Fruit fly (Drosophila melanogaster): ENCODE results near the gene CG17896.
A peak's percentile ranks its signal among the peaks of the same experiment; 100 is the strongest.

Gene CG17896

DNA sequence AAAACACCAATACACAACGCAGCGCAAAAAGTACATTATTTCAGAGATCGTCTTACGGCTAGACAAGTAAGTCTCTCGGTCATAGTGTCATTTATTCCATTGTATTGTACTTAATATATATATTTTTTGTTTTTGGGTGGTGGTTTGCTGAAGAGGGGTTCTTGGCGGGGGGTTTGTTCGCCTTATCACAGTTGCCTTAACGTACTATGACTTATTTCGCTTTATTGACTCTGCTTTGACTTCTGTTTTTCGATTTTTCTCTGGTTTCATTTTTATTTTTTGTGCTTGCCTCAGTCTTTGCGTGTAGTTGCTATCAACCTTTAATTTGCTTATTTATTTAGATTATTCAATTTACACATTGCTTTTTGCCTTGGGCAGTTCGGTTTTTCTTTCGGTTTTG is 17.2 kb upstream of the CG17896 start:
- TF ChIP-seq psq (GFP tag; optimal IDR thresholded peaks at IDR 0.05): peak; percentile 16
- TF ChIP-seq sv (GFP tag; optimal IDR thresholded peaks at IDR 0.05): no peak
- TF ChIP-seq Hnf4 (GFP tag; optimal IDR thresholded peaks at IDR 0.05): peak; percentile 39
- no peak for TF ChIP-seq dsf (GFP tag; optimal IDR thresholded peaks at IDR 0.05; ENCODE audit: borderline replicate concordance)
- TF ChIP-seq br (GFP tag; optimal IDR thresholded peaks at IDR 0.05): peak; percentile 29
- no peak for TF ChIP-seq Jra (GFP tag; optimal IDR thresholded peaks at IDR 0.05)
- TF ChIP-seq Rel (GFP tag; optimal IDR thresholded peaks at IDR 0.05): no peak
- peak; percentile 54 for TF ChIP-seq Rel (tag; optimal IDR thresholded peaks at IDR 0.05)
- TF ChIP-seq Myc (optimal IDR thresholded peaks at IDR 0.05): no peak

DNA sequence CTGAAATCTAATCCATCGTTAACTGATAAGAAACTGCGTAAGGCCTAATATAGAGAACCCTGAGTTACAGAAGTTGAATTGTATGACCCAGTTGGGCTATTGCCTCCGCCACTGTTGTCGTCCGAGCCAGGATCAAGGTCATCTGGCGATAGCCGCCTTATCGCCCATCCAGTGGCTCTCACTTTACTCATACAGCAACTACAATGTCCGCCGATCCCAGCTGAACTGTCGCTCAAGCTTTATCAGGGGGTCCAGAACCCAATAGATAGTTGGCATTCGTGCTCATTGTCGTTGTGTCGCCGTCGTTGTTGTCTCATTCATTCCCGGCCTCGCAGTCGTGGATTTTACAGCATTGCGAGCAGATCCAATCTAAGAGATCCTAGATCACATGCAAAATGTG is 15.8 kb upstream of the CG17896 start, which contains the start of gene arg:
arg (plus strand) TSS at position 319 of the 400 bp plus-strand sequence.
- TF ChIP-seq pan (optimal IDR thresholded peaks at IDR 0.05) (no peak), sv (GFP tag; optimal IDR thresholded peaks at IDR 0.05) (no peak), h (GFP tag; optimal IDR thresholded peaks at IDR 0.05) (no peak), Dfd (GFP tag; optimal IDR thresholded peaks at IDR 0.05) (no peak), dl (GFP tag; optimal IDR thresholded peaks at IDR 0.05; ENCODE audit: insufficient read depth in 1 of 2, partially characterized antibody in 2 of 2) (no peak), OdsH (GFP tag; optimal IDR thresholded peaks at IDR 0.05) (no peak), dmrt93B (GFP tag; optimal IDR thresholded peaks at IDR 0.05) (no peak), usp (GFP tag; optimal IDR thresholded peaks at IDR 0.05) (no peak), Sp1 (GFP tag; optimal IDR thresholded peaks at IDR 0.05) (no peak), Hr78 (GFP tag; optimal IDR thresholded peaks at IDR 0.05) (no peak), br (GFP tag; optimal IDR thresholded peaks at IDR 0.05) (no peak), lola (GFP tag; optimal IDR thresholded peaks at IDR 0.05) (no peak)

DNA sequence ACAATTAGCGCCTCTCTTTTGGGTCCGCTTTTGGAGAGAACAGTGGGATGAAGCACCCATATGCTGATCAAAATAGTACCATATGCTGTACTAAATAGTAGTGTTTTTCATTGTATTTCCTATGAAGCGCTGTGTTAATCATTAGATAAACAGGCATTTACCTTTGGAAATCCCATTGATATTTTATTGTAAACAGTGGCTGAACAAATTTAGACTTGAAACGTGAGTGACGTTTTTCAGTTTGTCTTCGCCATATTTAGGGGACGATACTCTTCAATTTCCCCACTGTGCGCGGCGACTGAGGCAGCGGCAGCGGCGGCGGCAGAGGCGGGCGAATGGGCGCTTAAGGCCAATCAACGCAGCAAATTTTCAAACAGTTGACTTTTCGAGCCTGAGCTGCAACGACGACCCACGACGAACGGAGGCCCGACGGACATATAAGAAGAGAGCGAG is 6.3 kb upstream of the CG17896 start:
- TF ChIP-seq dl (GFP tag; optimal IDR thresholded peaks at IDR 0.05; ENCODE audit: insufficient read depth in 1 of 2, partially characterized antibody in 2 of 2): no peak
- TF ChIP-seq Myc (optimal IDR thresholded peaks at IDR 0.05): no peak
- peak; percentile 9 for TF ChIP-seq CG32264 (GFP tag; optimal IDR thresholded peaks at IDR 0.05)
- peak; percentile 73 for TF ChIP-seq br (GFP tag; optimal IDR thresholded peaks at IDR 0.05)
- peak; percentile 77 for TF ChIP-seq Sp1 (GFP tag; optimal IDR thresholded peaks at IDR 0.05)
- TF ChIP-seq jim (GFP tag; optimal IDR thresholded peaks at IDR 0.05): no peak
- TF ChIP-seq foxo (GFP tag; optimal IDR thresholded peaks at IDR 0.05): peak in 1 of 2 experiments; percentile 77
- TF ChIP-seq GATAd (GFP tag; optimal IDR thresholded peaks at IDR 0.05): no peak
- TF ChIP-seq h (GFP tag; optimal IDR thresholded peaks at IDR 0.05): peak; percentile 82
- peak; percentile 80 for TF ChIP-seq HLH106 (tag; optimal IDR thresholded peaks at IDR 0.05)
- peak; percentile 47 for TF ChIP-seq dmrt93B (GFP tag; optimal IDR thresholded peaks at IDR 0.05)
- TF ChIP-seq Vsx2 (GFP tag; optimal IDR thresholded peaks at IDR 0.05; ENCODE audit: partially characterized antibody): no peak
- TF ChIP-seq Jra (GFP tag; optimal IDR thresholded peaks at IDR 0.05): peak; percentile 4
- no peak for TF ChIP-seq usp (GFP tag; optimal IDR thresholded peaks at IDR 0.05)
- peak; percentile 58 for TF ChIP-seq sv (GFP tag; optimal IDR thresholded peaks at IDR 0.05)
- peak; percentile 71 for TF ChIP-seq ey (GFP tag; optimal IDR thresholded peaks at IDR 0.05)
- TF ChIP-seq CrebA (GFP tag; optimal IDR thresholded peaks at IDR 0.05; ENCODE audit: borderline replicate concordance): no peak
- no peak for TF ChIP-seq Dif (GFP tag; optimal IDR thresholded peaks at IDR 0.05; ENCODE audit: partially characterized antibody)
- TF ChIP-seq pan (optimal IDR thresholded peaks at IDR 0.05): no peak
- TF ChIP-seq Hr78 (GFP tag; optimal IDR thresholded peaks at IDR 0.05): no peak
- no peak for TF ChIP-seq tai (GFP tag; optimal IDR thresholded peaks at IDR 0.05)
- no peak for TF ChIP-seq Mio (GFP tag; optimal IDR thresholded peaks at IDR 0.05)
- no peak for TF ChIP-seq dsf (GFP tag; optimal IDR thresholded peaks at IDR 0.05; ENCODE audit: borderline replicate concordance)
- no peak for TF ChIP-seq N (GFP tag; optimal IDR thresholded peaks at IDR 0.05)
- TF ChIP-seq lola (GFP tag; optimal IDR thresholded peaks at IDR 0.05): no peak
- TF ChIP-seq rgr (GFP tag; optimal IDR thresholded peaks at IDR 0.05): peak; percentile 60
- TF ChIP-seq Abd-B (GFP tag; optimal IDR thresholded peaks at IDR 0.05): no peak
- peak; percentile 38 for TF ChIP-seq Hnf4 (GFP tag; optimal IDR thresholded peaks at IDR 0.05)
- no peak for TF ChIP-seq Hr83 (GFP tag; optimal IDR thresholded peaks at IDR 0.05; ENCODE audit: poor library complexity, severe bottlenecking)
- TF ChIP-seq brk (GFP tag; optimal IDR thresholded peaks at IDR 0.05): no peak
- TF ChIP-seq Rel (GFP tag; optimal IDR thresholded peaks at IDR 0.05): no peak
- TF ChIP-seq Rel (tag; optimal IDR thresholded peaks at IDR 0.05): peak; percentile 84
- peak; percentile 46 for TF ChIP-seq CG9705 (GFP tag; optimal IDR thresholded peaks at IDR 0.05)
- peak; percentile 83 for TF ChIP-seq woc (GFP tag; optimal IDR thresholded peaks at IDR 0.05)
- TF ChIP-seq sage (GFP tag; optimal IDR thresholded peaks at IDR 0.05): no peak
- peak; percentile 58 for TF ChIP-seq OdsH (GFP tag; optimal IDR thresholded peaks at IDR 0.05)
- no peak for TF ChIP-seq Dfd (GFP tag; optimal IDR thresholded peaks at IDR 0.05)
- TF ChIP-seq psq (GFP tag; optimal IDR thresholded peaks at IDR 0.05): peak; percentile 46
- TF ChIP-seq fru (GFP tag; optimal IDR thresholded peaks at IDR 0.05): peak; percentile 82

All from whole organism, wandering third instar larva.